Fruit fly (Drosophila melanogaster) whole organism, pupa: Measurements from ENCODE around the gene santa-maria.

Source experiments
- CG10348 ChIP-seq: fragments of 200-800 bp; sonication (Bioruptor generic); IDR thresholded peaks from 2 replicates; pipeline ENCODE4 v1.3.6; 2022; ENCODE audit warnings: missing biosample characterization, missing genetic modification characterization
- CG12605 ChIP-seq: fragments of 200-800 bp; sonication (Bioruptor generic); IDR thresholded peaks from 2 replicates; pipeline ENCODE4 v1.3.6; 2022; ENCODE audit warnings: missing biosample characterization, missing genetic modification characterization
- CG13204 ChIP-seq: fragments of 200-800 bp; sonication (Bioruptor generic); optimal IDR thresholded peaks from 2 replicates; lab custom pipeline; 2018; ENCODE audit warnings: missing biosample characterization, mild to moderate bottlenecking, missing genetic modification characterization, moderate library complexity
- CG14655 ChIP-seq: fragments of 200-800 bp; sonication (Bioruptor generic); optimal IDR thresholded peaks from 3 replicates; lab custom pipeline; 2017; ENCODE audit warnings: mild to moderate bottlenecking, missing biosample characterization, missing genetic modification reagents, missing genetic modification characterization
- CG15710 ChIP-seq: fragments of 200-800 bp; sonication (Bioruptor generic); optimal IDR thresholded peaks from 2 replicates; lab custom pipeline; 2018; ENCODE audit warnings: missing biosample characterization, mild to moderate bottlenecking, missing genetic modification characterization, moderate library complexity
- CG17806 ChIP-seq: fragments of 200-800 bp; sonication (Bioruptor generic); optimal IDR thresholded peaks from 2 replicates; lab custom pipeline; 2018; ENCODE audit warnings: missing biosample characterization, mild to moderate bottlenecking, missing genetic modification characterization, moderate library complexity
- CG32121 ChIP-seq: fragments of 200-800 bp; sonication (Bioruptor generic); IDR thresholded peaks from 2 replicates; pipeline ENCODE4 v1.3.6; 2022; ENCODE audit warnings: missing biosample characterization, missing genetic modification characterization
- CG34367 ChIP-seq: fragments of 200-800 bp; sonication (Bioruptor generic); optimal IDR thresholded peaks from 2 replicates; lab custom pipeline; 2018; ENCODE audit warnings: missing biosample characterization, mild to moderate bottlenecking, missing genetic modification characterization
- CG4496 ChIP-seq: fragments of 200-800 bp; sonication (Bioruptor generic); IDR thresholded peaks from 3 replicates; pipeline ENCODE4 v1.3.6; 2022; ENCODE audit warnings: missing biosample characterization, missing genetic modification characterization
- CG8159 ChIP-seq: fragments of 200-800 bp; sonication (Bioruptor generic); optimal IDR thresholded peaks from 3 replicates; lab custom pipeline; 2018; ENCODE audit warnings: missing biosample characterization, mild to moderate bottlenecking, missing genetic modification characterization, moderate library complexity
- CG8301 ChIP-seq: fragments of 200-800 bp; sonication (Bioruptor generic); optimal IDR thresholded peaks from 2 replicates; lab custom pipeline; 2018; ENCODE audit warnings: missing biosample characterization, mild to moderate bottlenecking, missing genetic modification characterization
- CG9948 ChIP-seq: fragments of 200-800 bp; sonication (Bioruptor generic); optimal IDR thresholded peaks from 2 replicates; lab custom pipeline; 2018; ENCODE audit warnings: missing biosample characterization, mild to moderate bottlenecking, missing genetic modification characterization, moderate library complexity
- D1 ChIP-seq: fragments of 200-800 bp; sonication (Bioruptor generic); optimal IDR thresholded peaks from 2 replicates; lab custom pipeline; 2018; ENCODE audit warnings: missing biosample characterization, mild to moderate bottlenecking, missing genetic modification characterization, moderate library complexity
- EcR ChIP-seq: fragments of 200-800 bp; sonication (Bioruptor generic); optimal IDR thresholded peaks from 3 replicates; lab custom pipeline; 2019; ENCODE audit warnings: missing biosample characterization, missing genetic modification characterization, mild to moderate bottlenecking, moderate library complexity, missing genetic modification reagents
- Ets98B ChIP-seq: fragments of 200-800 bp; sonication (Bioruptor generic); IDR thresholded peaks from 2 replicates; pipeline ENCODE4 v1.3.6; 2022; ENCODE audit warnings: missing biosample characterization, missing genetic modification characterization
- Pif1A ChIP-seq: fragments of 200-800 bp; sonication (Bioruptor generic); optimal IDR thresholded peaks from 3 replicates; lab custom pipeline; 2016; ENCODE audit warnings: missing biosample characterization, missing genetic modification characterization
- Pif1B ChIP-seq: fragments of 200-800 bp; sonication (Bioruptor generic); optimal IDR thresholded peaks from 3 replicates; lab custom pipeline; 2016; ENCODE audit warnings: missing biosample characterization, missing genetic modification characterization
- Snoo ChIP-seq: fragments of 200-800 bp; sonication (Bioruptor generic); optimal IDR thresholded peaks from 3 replicates; lab custom pipeline; 2017; ENCODE audit warnings: missing biosample characterization, mild to moderate bottlenecking, missing genetic modification characterization, inconsistent platforms
- fd96Ca ChIP-seq: fragments of 200-800 bp; sonication (Bioruptor generic); IDR thresholded peaks from 3 replicates; pipeline ENCODE4 v1.3.6; 2022; ENCODE audit warnings: missing biosample characterization, missing genetic modification characterization
- gl ChIP-seq: fragments of 200-800 bp; sonication (Bioruptor generic); optimal IDR thresholded peaks from 2 replicates; lab custom pipeline; 2018; ENCODE audit warnings: missing biosample characterization, mild to moderate bottlenecking, missing genetic modification characterization
- rn ChIP-seq: fragments of 200-800 bp; sonication (Bioruptor generic); IDR thresholded peaks from 2 replicates; pipeline ENCODE4 v1.3.6; 2022; ENCODE audit warnings: missing biosample characterization, missing genetic modification characterization

The santa-maria gene

dm6 chr2L:7422429-7423283 lies 28.4 kb downstream of the santa-maria start:
- TF ChIP-seq gl (tag; lab: Kevin White, UChicago) (no peak), CG4496 (GFP tag; lab: Robert Waterston, UW) (peak; percentile 82), CG13204 (peak; percentile 80), Pif1B (GFP tag; lab: Kevin White, UChicago) (peak; percentile 16), Pif1A (GFP tag; lab: Kevin White, UChicago) (peak; percentile 63), fd96Ca (GFP tag; lab: Robert Waterston, UW) (peak; percentile 70; the same call in 2 of the 3 replicates), rn (0 out of 2 replicates have a peak, but pooled peaks have one; percentile 6), Ets98B (GFP tag; lab: Robert Waterston, UW) (peak; percentile 76), CG9948 (tag; lab: Kevin White, UChicago) (peak; percentile 67), CG8159 (tag; lab: Kevin White, UChicago) (peak; percentile 83), CG14655 (peak; percentile 84), CG15710 (tag; lab: Kevin White, UChicago) (peak; percentile 65), EcR (peak; percentile 99), CG12605 (GFP tag; lab: Robert Waterston, UW) (peak; percentile 70; the same call in 1 of the 2 replicates), CG10348 (0 out of 2 replicates have a peak, but pooled peaks have one; percentile 18), CG17806 (tag; lab: Kevin White, UChicago) (peak; percentile 64), CG8301 (tag; lab: Kevin White, UChicago) (peak; percentile 67), CG32121 (GFP tag; lab: Robert Waterston, UW) (peak; percentile 77), D1 (tag; lab: Kevin White, UChicago) (no peak), CG34367 (tag; lab: Kevin White, UChicago) (peak; percentile 68), Snoo (peak; percentile 91)

dm6 chr2L:7420305-7421287 lies 30.4 kb downstream of the santa-maria start:
- TF ChIP-seq rn = peak; percentile 76
- TF ChIP-seq CG17806 (tag; lab: Kevin White, UChicago) = peak; percentile 84
- peak; percentile 90 for TF ChIP-seq EcR
- peak; percentile 68 for TF ChIP-seq Snoo
- TF ChIP-seq CG15710 (tag; lab: Kevin White, UChicago) = peak; percentile 96
- TF ChIP-seq Ets98B (GFP tag; lab: Robert Waterston, UW) = peak; percentile 64
- TF ChIP-seq Pif1B (GFP tag; lab: Kevin White, UChicago) = peak; percentile 74
- peak; percentile 92 for TF ChIP-seq CG8159 (tag; lab: Kevin White, UChicago)
- TF ChIP-seq CG9948 (tag; lab: Kevin White, UChicago) = peak; percentile 78
- peak; percentile 88 for TF ChIP-seq fd96Ca (GFP tag; lab: Robert Waterston, UW)
- TF ChIP-seq D1 (tag; lab: Kevin White, UChicago) = peak; percentile 38
- no peak; the same call in 2 of the 3 replicates for TF ChIP-seq CG4496 (GFP tag; lab: Robert Waterston, UW)
- TF ChIP-seq CG32121 (GFP tag; lab: Robert Waterston, UW) = peak; percentile 64
- peak; percentile 77 for TF ChIP-seq CG13204
- TF ChIP-seq CG8301 (tag; lab: Kevin White, UChicago) = peak; percentile 68
- peak; percentile 86 for TF ChIP-seq Pif1A (GFP tag; lab: Kevin White, UChicago)
- TF ChIP-seq CG12605 (GFP tag; lab: Robert Waterston, UW) = peak; percentile 57
- peak; percentile 81 for TF ChIP-seq CG14655
- TF ChIP-seq gl (tag; lab: Kevin White, UChicago) = peak; percentile 63
- peak; percentile 76 for TF ChIP-seq CG34367 (tag; lab: Kevin White, UChicago)
- no peak for TF ChIP-seq CG10348

DNA sequence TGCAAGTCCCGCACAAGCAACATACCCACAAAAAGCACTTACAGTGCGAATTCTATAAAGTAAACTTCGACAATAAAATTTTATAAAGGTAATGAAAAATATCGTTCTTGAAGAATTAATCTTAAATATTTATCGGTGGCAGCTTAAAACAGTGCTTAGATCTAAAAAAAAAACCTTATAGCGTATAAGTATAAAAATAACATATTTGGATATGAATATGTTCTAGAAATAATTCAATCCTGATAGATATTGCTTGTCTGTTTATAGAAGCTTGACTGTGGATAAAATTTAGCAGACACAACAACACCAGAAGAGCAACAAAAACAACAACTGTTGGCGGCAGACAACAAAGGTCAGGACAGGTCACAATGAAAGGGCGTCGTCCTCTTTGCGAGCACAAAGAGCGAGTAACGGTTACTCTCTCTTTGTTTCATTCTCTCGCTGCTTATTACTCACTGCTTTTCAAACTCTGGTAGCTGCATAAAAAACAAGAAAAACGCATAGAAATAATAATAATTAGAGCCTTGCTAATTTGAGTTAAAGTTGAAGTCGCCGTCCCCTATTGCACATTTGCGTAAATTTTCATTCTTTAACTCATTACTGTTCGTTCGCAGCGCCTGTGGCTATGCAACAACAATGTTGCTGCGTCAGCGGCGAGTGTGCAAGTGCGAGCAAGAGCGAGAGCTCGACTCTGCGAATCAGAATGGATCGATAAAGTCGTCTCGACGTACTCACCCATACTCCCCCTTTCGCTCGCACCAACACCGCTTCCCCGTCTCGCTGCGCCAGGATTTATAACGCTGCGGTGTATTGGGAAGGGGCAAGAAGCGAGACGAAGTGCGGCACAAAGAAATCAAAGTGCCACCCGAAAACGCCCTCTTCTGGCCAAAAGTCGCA lies 31.4 kb downstream of the santa-maria start:
- peak; percentile 74 for TF ChIP-seq CG9948 (tag; lab: Kevin White, UChicago)
- TF ChIP-seq CG4496 (GFP tag; lab: Robert Waterston, UW) = no peak
- TF ChIP-seq CG32121 (GFP tag; lab: Robert Waterston, UW) = peak; percentile 28; the same call in 1 of the 2 replicates
- TF ChIP-seq CG34367 (tag; lab: Kevin White, UChicago) = peak; percentile 59
- TF ChIP-seq Pif1A (GFP tag; lab: Kevin White, UChicago) = peak; percentile 55
- TF ChIP-seq CG12605 (GFP tag; lab: Robert Waterston, UW) = peak; percentile 38; the same call in 1 of the 2 replicates
- peak; percentile 82 for TF ChIP-seq CG8159 (tag; lab: Kevin White, UChicago)
- TF ChIP-seq CG13204 = peak; percentile 23
- no peak for TF ChIP-seq gl (tag; lab: Kevin White, UChicago)
- peak; percentile 39 for TF ChIP-seq Pif1B (GFP tag; lab: Kevin White, UChicago)
- peak; percentile 81 for TF ChIP-seq CG15710 (tag; lab: Kevin White, UChicago)
- peak; percentile 58 for TF ChIP-seq CG14655
- peak; percentile 45 for TF ChIP-seq CG8301 (tag; lab: Kevin White, UChicago)
- TF ChIP-seq Ets98B (GFP tag; lab: Robert Waterston, UW) = no peak
- TF ChIP-seq CG17806 (tag; lab: Kevin White, UChicago) = peak; percentile 65
- no peak for TF ChIP-seq CG10348
- TF ChIP-seq Snoo = peak; percentile 57
- peak; percentile 97 for TF ChIP-seq EcR
- TF ChIP-seq fd96Ca (GFP tag; lab: Robert Waterston, UW) = no peak; the same call in 2 of the 3 replicates
